Worm (Caenorhabditis elegans) whole organism, L1 larva: Measurements from ENCODE around the gene nspb-7.

Experiments used
- C04F5.9 ChIP-seq: sonication (generic microtip); optimal IDR thresholded peaks from 2 replicates; lab custom pipeline; 2016; ENCODE audit warnings: missing genetic modification characterization, missing compliant biosample characterization
- alr-1 ChIP-seq: fragments of 200-800 bp; sonication (Bioruptor generic); optimal IDR thresholded peaks from 2 replicates; lab custom pipeline; 2018; ENCODE audit warnings: borderline replicate concordance, mild to moderate bottlenecking, missing genetic modification characterization, missing compliant biosample characterization
- aly-2 ChIP-seq: fragments of 150-350 bp; optimal IDR thresholded peaks from 2 replicates; lab custom pipeline; 2014; ENCODE audit warnings: missing biosample characterization, missing genetic modification characterization
- blmp-1 ChIP-seq: fragments of 150-350 bp; optimal IDR thresholded peaks from 2 replicates; lab custom pipeline; 2014; ENCODE audit warnings: missing biosample characterization, missing genetic modification characterization
- ceh-82 ChIP-seq, 3 experiments: fragments of 150-350 bp in 1 of 3; sonication (generic microtip) in 2 of 3; optimal IDR thresholded peaks; 2 replicates each; lab custom pipeline; 2014 to 2017; ENCODE audit warnings: missing biosample characterization in 3 of 3, missing genetic modification characterization in 3 of 3
- ceh-88 ChIP-seq: fragments of 200-800 bp; sonication (Bioruptor generic); IDR thresholded peaks from 2 replicates; pipeline ENCODE4 v1.3.6; 2022; ENCODE audit warnings: missing genetic modification characterization, missing compliant biosample characterization
- dpl-1 ChIP-seq, 3 experiments: fragments of 150-350 bp in 2 of 3; sonication (generic microtip) in 1 of 3; optimal IDR thresholded peaks; 2 replicates each; lab custom pipeline; 2014 to 2017; ENCODE audit warnings: missing biosample characterization in 3 of 3, missing genetic modification characterization in 3 of 3, missing genetic modification reagents in 3 of 3
- dsc-1 ChIP-seq: sonication (generic microtip); optimal IDR thresholded peaks from 2 replicates; lab custom pipeline; 2016; ENCODE audit warnings: mild to moderate bottlenecking, missing genetic modification characterization, missing compliant biosample characterization
- efl-1 ChIP-seq, 4 experiments: fragments of 150-350 bp; optimal IDR thresholded peaks in 3 of 4; peaks in 1 of 4; 1 replicate in 1 of 4; 2 replicates in 3 of 4; lab custom pipeline; 2014; ENCODE audit warnings: missing biosample characterization in 2 of 4, missing genetic modification characterization in 2 of 4, missing genetic modification reagents in 2 of 4
- elt-2 ChIP-seq: sonication (generic microtip); optimal IDR thresholded peaks from 2 replicates; lab custom pipeline; 2016; ENCODE audit warnings: missing genetic modification characterization, mild to moderate bottlenecking, inconsistent platforms, missing compliant biosample characterization, missing genetic modification reagents
- elt-3 ChIP-seq, 6 experiments: fragments of 150-350 bp in 1 of 6; sonication (generic microtip); optimal IDR thresholded peaks; 2 replicates each; lab custom pipeline; 2017 to 2018; ENCODE audit warnings: missing biosample characterization in 6 of 6, missing genetic modification characterization in 6 of 6, inconsistent platforms in 1 of 6
- fkh-10 ChIP-seq: sonication (generic microtip); optimal IDR thresholded peaks from 2 replicates; lab custom pipeline; 2017; ENCODE audit warnings: missing biosample characterization, missing genetic modification reagents, missing genetic modification characterization
- fkh-8 ChIP-seq: sonication (generic microtip); optimal IDR thresholded peaks from 2 replicates; lab custom pipeline; 2016; ENCODE audit warnings: mild to moderate bottlenecking, missing genetic modification characterization, missing compliant biosample characterization
- fos-1 ChIP-seq: fragments of 150-350 bp; optimal IDR thresholded peaks from 2 replicates; lab custom pipeline; 2014; ENCODE audit warnings: missing biosample characterization, missing genetic modification characterization
- irx-1 ChIP-seq: sonication (generic microtip); optimal IDR thresholded peaks from 2 replicates; lab custom pipeline; 2016; ENCODE audit warnings: missing genetic modification characterization, missing compliant biosample characterization
- lin-13 ChIP-seq: fragments of 150-350 bp; optimal IDR thresholded peaks from 2 replicates; lab custom pipeline; 2014; ENCODE audit warnings: missing biosample characterization, missing genetic modification reagents, missing genetic modification characterization
- lin-14 ChIP-seq: fragments of 200-800 bp; sonication (Bioruptor generic); optimal IDR thresholded peaks from 2 replicates; lab custom pipeline; 2018; ENCODE audit warnings: mild to moderate bottlenecking, missing genetic modification characterization, moderate library complexity, missing compliant biosample characterization
- lin-15B ChIP-seq: fragments of 150-350 bp; sonication (generic microtip); optimal IDR thresholded peaks from 3 replicates; lab custom pipeline; 2014; ENCODE audit warnings: missing biosample characterization, missing genetic modification characterization
- lsy-2 ChIP-seq, 2 experiments: fragments of 150-350 bp; optimal IDR thresholded peaks; 2 replicates each; lab custom pipeline; 2014; ENCODE audit warnings: missing biosample characterization in 2 of 2, missing genetic modification characterization in 2 of 2
- mab-9 ChIP-seq: fragments of 200-800 bp; sonication (Bioruptor generic); IDR thresholded peaks from 2 replicates; pipeline ENCODE4 v1.3.6; 2022; ENCODE audit warnings: missing genetic modification reagents, missing genetic modification characterization, missing compliant biosample characterization
- mdl-1 ChIP-seq, 2 experiments: fragments of 150-350 bp; optimal IDR thresholded peaks; 2 replicates each; lab custom pipeline; 2014 to 2017; ENCODE audit warnings: missing biosample characterization in 2 of 2, missing genetic modification characterization in 2 of 2, inconsistent platforms in 1 of 2
- mef-2 ChIP-seq: fragments of 150-350 bp; optimal IDR thresholded peaks from 2 replicates; lab custom pipeline; 2014; ENCODE audit warnings: missing biosample characterization, missing genetic modification characterization
- nhr-11 ChIP-seq: fragments of 150-350 bp; optimal IDR thresholded peaks from 2 replicates; lab custom pipeline; 2014; ENCODE audit warnings: missing biosample characterization, missing genetic modification characterization
- nhr-12 ChIP-seq: sonication (generic microtip); optimal IDR thresholded peaks from 2 replicates; lab custom pipeline; 2017; ENCODE audit warnings: missing biosample characterization, missing genetic modification characterization
- nhr-19 ChIP-seq: fragments of 200-800 bp; sonication (Bioruptor generic); conservative IDR thresholded peaks from 2 replicates; pipeline ENCODE4 v1.3.6; 2022; ENCODE audit warnings: missing genetic modification characterization, missing compliant biosample characterization
- nhr-20 ChIP-seq: sonication (generic microtip); optimal IDR thresholded peaks from 2 replicates; lab custom pipeline; 2016; ENCODE audit warnings: mild to moderate bottlenecking, missing genetic modification characterization, missing compliant biosample characterization
- nhr-237 ChIP-seq: fragments of 150-350 bp; optimal IDR thresholded peaks from 2 replicates; lab custom pipeline; 2014; ENCODE audit warnings: missing biosample characterization, missing genetic modification characterization
- nhr-28 ChIP-seq: fragments of 150-350 bp; optimal IDR thresholded peaks from 2 replicates; lab custom pipeline; 2014; ENCODE audit warnings: missing biosample characterization, missing genetic modification characterization
- nhr-47 ChIP-seq: sonication (generic microtip); optimal IDR thresholded peaks from 2 replicates; lab custom pipeline; 2016; ENCODE audit warnings: mild to moderate bottlenecking, missing genetic modification characterization, moderate library complexity, missing compliant biosample characterization
- nhr-71 ChIP-seq: sonication (generic microtip); optimal IDR thresholded peaks from 2 replicates; lab custom pipeline; 2016; ENCODE audit warnings: mild to moderate bottlenecking, missing genetic modification characterization, moderate library complexity, missing compliant biosample characterization
- nhr-85 ChIP-seq: sonication (generic microtip); peaks from one replicate; lab custom pipeline; 2016; ENCODE audit warnings: missing genetic modification characterization, inconsistent platforms, missing compliant biosample characterization
- nhr-90 ChIP-seq: sonication (generic microtip); optimal IDR thresholded peaks from 2 replicates; lab custom pipeline; 2016; ENCODE audit warnings: mild to moderate bottlenecking, missing genetic modification characterization, missing compliant biosample characterization; ENCODE audit not compliant: poor library complexity
- rnt-1 ChIP-seq: sonication (generic microtip); optimal IDR thresholded peaks from 2 replicates; lab custom pipeline; 2016; ENCODE audit warnings: mild to moderate bottlenecking, missing genetic modification characterization, moderate library complexity, missing compliant biosample characterization
- skn-1 ChIP-seq: fragments of 150-350 bp; optimal IDR thresholded peaks from 2 replicates; lab custom pipeline; 2014; ENCODE audit warnings: missing biosample characterization, missing genetic modification characterization
- snpc-4 ChIP-seq: fragments of 150-350 bp; optimal IDR thresholded peaks from 2 replicates; lab custom pipeline; 2014; ENCODE audit warnings: missing biosample characterization, missing genetic modification characterization
- sox-4 ChIP-seq: sonication (generic microtip); optimal IDR thresholded peaks from 2 replicates; lab custom pipeline; 2016; ENCODE audit warnings: missing genetic modification characterization, missing compliant biosample characterization
- sptf-1 ChIP-seq: fragments of 150-350 bp; optimal IDR thresholded peaks from 2 replicates; lab custom pipeline; 2014; ENCODE audit warnings: missing biosample characterization, missing genetic modification characterization
- sup-37 ChIP-seq: fragments of 200-800 bp; sonication (Bioruptor generic); optimal IDR thresholded peaks from 2 replicates; lab custom pipeline; 2018; ENCODE audit warnings: mild to moderate bottlenecking, missing genetic modification characterization, missing compliant biosample characterization
- swsn-7 ChIP-seq: sonication (generic microtip); optimal IDR thresholded peaks from 2 replicates; lab custom pipeline; 2016; ENCODE audit warnings: missing genetic modification characterization, missing compliant biosample characterization
- unc-130 ChIP-seq: fragments of 150-350 bp; optimal IDR thresholded peaks from 2 replicates; lab custom pipeline; 2017; ENCODE audit warnings: missing biosample characterization, missing genetic modification characterization, inconsistent platforms
- unc-30 ChIP-seq: sonication (generic microtip); optimal IDR thresholded peaks from 2 replicates; lab custom pipeline; 2017; ENCODE audit warnings: missing biosample characterization, missing genetic modification characterization
- unc-86 ChIP-seq: sonication (generic microtip); optimal IDR thresholded peaks from 2 replicates; lab custom pipeline; 2016; ENCODE audit warnings: missing genetic modification characterization, missing compliant biosample characterization
- zip-4 ChIP-seq: fragments of 200-800 bp; sonication (Bioruptor generic); optimal IDR thresholded peaks from 2 replicates; lab custom pipeline; 2018; ENCODE audit warnings: mild to moderate bottlenecking, missing genetic modification characterization, moderate library complexity, missing compliant biosample characterization

The nspb-7 gene

ce11 chrII:14591699-14592098 is 13.6 kb downstream of the nspb-7 start, which contains the start of gene C01G12.7:
C01G12.7 (minus strand) TSS chrII:14591893.
- peak; percentile 1 for TF ChIP-seq sox-4 (tag; lab: Kevin White, UChicago)
- TF ChIP-seq nhr-20 (tag; lab: Kevin White, UChicago): peak; percentile 12
- peak; percentile 79 for TF ChIP-seq fkh-8 (tag; lab: Kevin White, UChicago)
- TF ChIP-seq dsc-1 (tag; lab: Kevin White, UChicago): no peak
- no peak for TF ChIP-seq lin-15B (tag; lab: Kevin White, UChicago)
- peak; percentile 61 for TF ChIP-seq nhr-71 (tag; lab: Kevin White, UChicago)
- TF ChIP-seq alr-1 (tag; lab: Kevin White, UChicago): no peak
- no peak for TF ChIP-seq mdl-1 (tag; optimal IDR thresholded peaks at IDR 0.05; lab: Kevin White, UChicago)
- peak; percentile 18 for TF ChIP-seq swsn-7 (tag; lab: Kevin White, UChicago)
- no peak for TF ChIP-seq skn-1 (tag; lab: Kevin White, UChicago)
- TF ChIP-seq nhr-47 (tag; lab: Kevin White, UChicago): peak; percentile 45
- no peak for TF ChIP-seq nhr-85 (tag; lab: Kevin White, UChicago)
- TF ChIP-seq snpc-4 (tag; lab: Kevin White, UChicago): no peak
- TF ChIP-seq fkh-10 (GFP tag; lab: Kevin White, UChicago): no peak
- no peak for TF ChIP-seq mef-2 (tag; lab: Kevin White, UChicago)

ce11 chrII:14592629-14593028 is 14.5 kb downstream of the nspb-7 start:
- TF ChIP-seq lin-13 (GFP tag; lab: Kevin White, UChicago) (no peak), nhr-11 (tag; lab: Kevin White, UChicago) (peak; percentile 38), lin-14 (GFP tag; lab: Kevin White, UChicago) (peak; percentile 37)
- TF ChIP-seq, all 84 proteins: peak for 2

ce11 chrII:14593281-14593680 is 15.2 kb downstream of the nspb-7 start, which contains the start of gene catp-4:
catp-4 (plus strand) TSS chrII:14593581.
- TF ChIP-seq fos-1 (tag; lab: Kevin White, UChicago) (no peak), nhr-237 (tag; lab: Kevin White, UChicago) (no peak), nhr-28 (tag; lab: Kevin White, UChicago) (no peak), ceh-82 (tag; optimal IDR thresholded peaks at IDR 0.05; lab: Kevin White, UChicago) (no peak), nhr-20 (tag; lab: Kevin White, UChicago) (no peak)

ce11 chrII:14597788-14598187 is 19.7 kb downstream of the nspb-7 start:
- TF ChIP-seq snpc-4 (tag; lab: Kevin White, UChicago) (no peak), sptf-1 (tag; lab: Kevin White, UChicago) (no peak), elt-3 (tag; optimal IDR thresholded peaks at IDR 0.05; lab: Kevin White, UChicago) (peak; percentile 37 to 97 (median 69)), dsc-1 (tag; lab: Kevin White, UChicago) (no peak), nhr-19 (GFP tag; lab: Robert Waterston, UW) (no peak), nhr-85 (tag; lab: Kevin White, UChicago) (peak; percentile 44), nhr-47 (tag; lab: Kevin White, UChicago) (no peak)
- TF ChIP-seq, all 84 proteins: peak for 2

ce11 chrII:14598367-14598766 is 20.3 kb downstream of the nspb-7 start:
- TF ChIP-seq rnt-1 (tag; lab: Kevin White, UChicago) (peak; percentile 82), unc-30 (tag; lab: Kevin White, UChicago) (no peak), dsc-1 (tag; lab: Kevin White, UChicago) (peak; percentile 59), blmp-1 (no peak), lin-14 (GFP tag; lab: Kevin White, UChicago) (peak; percentile 87), unc-86 (tag; lab: Kevin White, UChicago) (no peak), lsy-2 (tag; optimal IDR thresholded peaks at IDR 0.05; lab: Kevin White, UChicago) (peak; percentile 76 to 79), dpl-1 (GFP tag; optimal IDR thresholded peaks at IDR 0.05; lab: Kevin White, UChicago) (peak; percentile 28 to 53 (median 45)), efl-1 (optimal IDR thresholded peaks at IDR 0.05; lab: Kevin White, UChicago) (peak; percentile 32 to 51), efl-1 (GFP tag; optimal IDR thresholded peaks at IDR 0.05 in 1 of 2; lab: Kevin White, UChicago) (peak; percentile 42 to 92), elt-2 (tag; lab: Kevin White, UChicago) (peak; percentile 77), nhr-19 (GFP tag; lab: Robert Waterston, UW) (peak; percentile 83), nhr-12 (no peak), zip-4 (GFP tag; lab: Kevin White, UChicago) (no peak), ceh-88 (GFP tag; lab: Robert Waterston, UW) (no peak), unc-130 (peak; percentile 61), mef-2 (tag; lab: Kevin White, UChicago) (no peak), mab-9 (no peak), nhr-20 (tag; lab: Kevin White, UChicago) (peak; percentile 84), irx-1 (peak; percentile 17), aly-2 (tag; lab: Kevin White, UChicago) (no peak), C04F5.9 (no peak), sup-37 (GFP tag; lab: Kevin White, UChicago) (peak; percentile 44), nhr-90 (peak; percentile 66)
